Fruit fly (Drosophila melanogaster) S2 (cell line): ENCODE data around the gene CG7789.

Experiments
- CG8478 ChIP-seq: fragments of >200 bp; optimal IDR thresholded peaks from 2 replicates; lab custom pipeline; 2018
- CTCF ChIP-seq, 2 experiments: fragments of >200 bp; optimal IDR thresholded peaks; 2 replicates each; lab custom pipeline; 2018

- TF ChIP-seq CTCF (optimal IDR thresholded peaks at IDR 0.05; lab: Kevin White, UChicago) (no peak), CG8478 (lab: Kevin White, UChicago) (no peak)
These were observed 15.0 kb upstream of the CG7789 start for dm6 chr3R:29787891-29788549.
